Worm (Caenorhabditis elegans) whole organism, L4 larva: Measurements from ENCODE around the gene F32E10.9.

Experiments used
- ZK337.2 ChIP-seq: fragments of 200-800 bp; sonication (Bioruptor generic); IDR thresholded peaks from 2 replicates; pipeline ENCODE4 v1.3.6; 2022; ENCODE audit warnings: missing genetic modification reagents, missing genetic modification characterization, missing compliant biosample characterization
- aha-1 ChIP-seq: fragments of 150-350 bp; peaks from one replicate; lab custom pipeline; 2014; ENCODE audit warnings: missing biosample characterization, missing genetic modification characterization
- ceh-62 ChIP-seq: sonication (generic microtip); optimal IDR thresholded peaks from 2 replicates; lab custom pipeline; 2017; ENCODE audit warnings: missing biosample characterization, missing genetic modification characterization
- fkh-10 ChIP-seq: fragments of 150-350 bp; optimal IDR thresholded peaks from 2 replicates; lab custom pipeline; 2014; ENCODE audit warnings: missing biosample characterization, missing genetic modification reagents, missing genetic modification characterization
- lin-13 ChIP-seq: fragments of 150-350 bp; optimal IDR thresholded peaks from 2 replicates; lab custom pipeline; 2014; ENCODE audit warnings: missing biosample characterization, missing genetic modification reagents, missing genetic modification characterization
- lsy-2 ChIP-seq, 2 experiments: fragments of 150-350 bp in 1 of 2; sonication (generic microtip) in 1 of 2; optimal IDR thresholded peaks; 2 replicates each; lab custom pipeline; 2014 to 2017; ENCODE audit warnings: missing biosample characterization in 2 of 2, missing genetic modification characterization in 2 of 2
- nhr-11 ChIP-seq: fragments of 150-350 bp; optimal IDR thresholded peaks from 2 replicates; lab custom pipeline; 2014; ENCODE audit warnings: missing biosample characterization, missing genetic modification characterization
- nhr-25 ChIP-seq: sonication (generic microtip); optimal IDR thresholded peaks from 2 replicates; lab custom pipeline; 2017; ENCODE audit warnings: missing genetic modification characterization, mild to moderate bottlenecking, missing compliant biosample characterization, antibody characterized with exemption, moderate library complexity, borderline replicate concordance; ENCODE audit not compliant: insufficient read depth
- sdz-12 ChIP-seq: fragments of 200-800 bp; sonication (Bioruptor generic); optimal IDR thresholded peaks from 2 replicates; lab custom pipeline; 2018; ENCODE audit warnings: mild to moderate bottlenecking, missing genetic modification characterization, missing compliant biosample characterization
- snpc-4 ChIP-seq: fragments of 150-350 bp; optimal IDR thresholded peaks from 2 replicates; lab custom pipeline; 2014; ENCODE audit warnings: missing biosample characterization, missing genetic modification characterization
- spr-1 ChIP-seq: sonication (generic microtip); optimal IDR thresholded peaks from 2 replicates; lab custom pipeline; 2016; ENCODE audit warnings: mild to moderate bottlenecking, missing genetic modification characterization, missing compliant biosample characterization
- unc-39 ChIP-seq: sonication (generic microtip); optimal IDR thresholded peaks from 2 replicates; lab custom pipeline; 2017; ENCODE audit warnings: missing biosample characterization, missing genetic modification characterization
- unc-62 ChIP-seq, 3 experiments: fragments of 150-350 bp in 1 of 3; sonication (generic microtip); optimal IDR thresholded peaks in 2 of 3; peaks in 1 of 3; 1 replicate in 1 of 3; 2 replicates in 2 of 3; lab custom pipeline; 2014 to 2017; ENCODE audit warnings: missing biosample characterization in 3 of 3, missing genetic modification characterization in 3 of 3, missing genetic modification reagents in 3 of 3, missing genotype in 1 of 3
- zfp-3 ChIP-seq: fragments of 200-800 bp; sonication (Bioruptor generic); conservative IDR thresholded peaks from 2 replicates; pipeline ENCODE4 v1.3.6; 2022; ENCODE audit warnings: missing genetic modification reagents, missing genetic modification characterization, missing compliant biosample characterization

DNA sequence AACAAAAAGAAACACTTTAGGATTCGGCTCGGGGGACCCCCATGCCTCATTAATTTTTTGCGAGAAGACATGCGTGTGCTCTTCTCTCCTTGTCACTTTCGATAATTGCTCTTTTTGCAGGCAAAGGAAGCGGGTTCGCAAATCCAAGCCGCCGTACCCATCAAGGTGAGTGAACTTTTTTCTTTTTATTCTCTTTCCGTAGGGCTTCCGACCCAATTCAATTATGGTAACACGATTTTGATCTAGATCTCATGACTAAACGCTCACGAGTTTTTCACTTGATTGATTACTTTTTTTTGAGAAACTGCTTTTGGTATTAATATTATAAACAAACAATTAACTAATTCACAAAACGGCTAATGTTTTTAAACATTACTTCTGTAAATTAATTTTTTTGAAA lies 48.8 kb upstream of the F32E10.9 start:
- no peak for TF ChIP-seq unc-39 (tag; lab: Kevin White, UChicago)
- no peak for TF ChIP-seq lin-13 (GFP tag; lab: Kevin White, UChicago)
- no peak for TF ChIP-seq nhr-25
- no peak for TF ChIP-seq lsy-2 (tag; optimal IDR thresholded peaks at IDR 0.05; lab: Kevin White, UChicago)
- no peak for TF ChIP-seq unc-62 (GFP tag; optimal IDR thresholded peaks at IDR 0.05 in 1 of 2; lab: Kevin White, UChicago)
- TF ChIP-seq unc-62 (tag; optimal IDR thresholded peaks at IDR 0.05; lab: Kevin White, UChicago) = no peak
- no peak for TF ChIP-seq nhr-11
- TF ChIP-seq aha-1 (tag; lab: Kevin White, UChicago) = no peak
- no peak for TF ChIP-seq snpc-4 (tag; lab: Kevin White, UChicago)
- no peak for TF ChIP-seq sdz-12 (GFP tag; lab: Kevin White, UChicago)
- TF ChIP-seq ZK337.2 (GFP tag; lab: Robert Waterston, UW) = no peak
- peak; percentile 27 for TF ChIP-seq fkh-10 (GFP tag; lab: Kevin White, UChicago)
- no peak for TF ChIP-seq zfp-3
- TF ChIP-seq ceh-62 (tag; lab: Kevin White, UChicago) = no peak
- TF ChIP-seq spr-1 (tag; lab: Kevin White, UChicago) = no peak
